Worm (Caenorhabditis elegans) whole organism, early embryonic: Measurements from ENCODE around the gene egl-26.

ENCODE experiments used
- aly-1 ChIP-seq: sonication (generic microtip); optimal IDR thresholded peaks from 2 replicates; lab custom pipeline; 2016; ENCODE audit warnings: missing genetic modification characterization, missing compliant biosample characterization
- ama-1 ChIP-seq: fragments of 150-350 bp; optimal IDR thresholded peaks from 2 replicates; lab custom pipeline; 2014
- flt-1 ChIP-seq: fragments of 200-800 bp; sonication (Bioruptor generic); IDR thresholded peaks from 2 replicates; pipeline ENCODE4 v1.3.6; 2022; ENCODE audit warnings: missing genetic modification characterization, missing compliant biosample characterization
- hmbx-1 ChIP-seq: sonication (generic microtip); optimal IDR thresholded peaks from 2 replicates; lab custom pipeline; 2016; ENCODE audit warnings: mild to moderate bottlenecking, missing genetic modification characterization, missing compliant biosample characterization
- hmg-4 ChIP-seq: fragments of 200-800 bp; sonication (Bioruptor generic); optimal IDR thresholded peaks from 2 replicates; lab custom pipeline; 2018; ENCODE audit warnings: mild to moderate bottlenecking, missing genetic modification characterization, missing compliant biosample characterization
- hnd-1 ChIP-seq: sonication (generic microtip); optimal IDR thresholded peaks from 2 replicates; lab custom pipeline; 2016; ENCODE audit warnings: missing genetic modification characterization, missing compliant biosample characterization
- pes-1 ChIP-seq: fragments of 200-800 bp; sonication (Bioruptor generic); IDR thresholded peaks from 2 replicates; pipeline ENCODE4 v1.3.6; 2022; ENCODE audit warnings: missing genetic modification reagents, missing genetic modification characterization, missing compliant biosample characterization
- scrt-1 ChIP-seq: fragments of 200-800 bp; sonication (Bioruptor generic); IDR thresholded peaks from 2 replicates; pipeline ENCODE4 v1.3.6; 2022; ENCODE audit warnings: missing genetic modification characterization, missing compliant biosample characterization
- tbx-37 ChIP-seq: fragments of 200-800 bp; sonication (Bioruptor generic); conservative IDR thresholded peaks from 2 replicates; pipeline ENCODE4 v1.3.6; 2022; ENCODE audit warnings: missing genetic modification reagents, missing genetic modification characterization, missing compliant biosample characterization

- TF ChIP-seq ama-1 (no peak), pes-1 (GFP tag; lab: Robert Waterston, UW) (no peak), hnd-1 (tag; lab: Kevin White, UChicago) (no peak), hmg-4 (GFP tag; lab: Kevin White, UChicago) (no peak), flt-1 (GFP tag; lab: Robert Waterston, UW) (no peak), hmbx-1 (no peak), aly-1 (tag; lab: Kevin White, UChicago) (no peak), tbx-37 (no peak), scrt-1 (no peak)
These were observed 31.7 kb downstream of the egl-26 start for ce11 chrII:101176-101575.
